Fruit fly (Drosophila melanogaster) whole organism, embryonic: ENCODE results near the gene NFAT.

ENCODE experiments used
- CG11085 ChIP-seq: fragments of 200-800 bp; sonication (Bioruptor generic); IDR thresholded peaks from 2 replicates; pipeline ENCODE4 v1.3.6; 2022; ENCODE audit warnings: missing biosample characterization, missing genetic modification characterization
- CG12769 ChIP-seq: fragments of 200-800 bp; sonication (Bioruptor generic); optimal IDR thresholded peaks from 2 replicates; lab custom pipeline; 2019; ENCODE audit warnings: missing biosample characterization, mild to moderate bottlenecking, missing genetic modification characterization, moderate library complexity
- CG42726 ChIP-seq: fragments of 200-800 bp; sonication (Bioruptor generic); IDR thresholded peaks from 2 replicates; pipeline ENCODE4 v1.3.6; 2022; ENCODE audit warnings: missing biosample characterization, missing genetic modification characterization; ENCODE audit not compliant: partially characterized antibody
- CG9215 ChIP-seq: fragments of 200-800 bp; sonication (Bioruptor generic); IDR thresholded peaks from 2 replicates; pipeline ENCODE4 v1.3.6; 2022; ENCODE audit warnings: missing biosample characterization, missing genetic modification characterization
- Chrac-16 ChIP-seq: fragments of 200-800 bp; sonication (Bioruptor generic); optimal IDR thresholded peaks from 3 replicates; lab custom pipeline; 2016; ENCODE audit warnings: missing biosample characterization, missing genetic modification characterization
- Fer1 ChIP-seq: fragments of 200-800 bp; sonication (Bioruptor generic); optimal IDR thresholded peaks from 2 replicates; lab custom pipeline; 2017; ENCODE audit warnings: missing biosample characterization, mild to moderate bottlenecking, missing genetic modification characterization
- Ssrp ChIP-seq: fragments of 200-800 bp; sonication (Bioruptor generic); optimal IDR thresholded peaks from 2 replicates; lab custom pipeline; 2018; ENCODE audit warnings: missing biosample characterization, mild to moderate bottlenecking, missing genetic modification characterization, moderate library complexity
- Taf1 ChIP-seq: fragments of 200-800 bp; sonication (Bioruptor generic); IDR thresholded peaks from 2 replicates; pipeline ENCODE4 v1.3.6; 2022; ENCODE audit warnings: missing biosample characterization, missing genetic modification characterization
- chif ChIP-seq, 2 experiments: fragments of 200-800 bp; sonication (Bioruptor generic); optimal IDR thresholded peaks; 3 replicates each; lab custom pipeline; 2016; ENCODE audit warnings: missing biosample characterization in 2 of 2, missing genetic modification characterization in 2 of 2
- ewg ChIP-seq: fragments of 200-800 bp; sonication (Bioruptor generic); optimal IDR thresholded peaks from 3 replicates; lab custom pipeline; 2017; ENCODE audit warnings: mild to moderate bottlenecking, missing biosample characterization, missing genetic modification reagents, missing genetic modification characterization
- pan ChIP-seq, 4 experiments: fragments of >200 bp in 3 of 4; fragments of 200-800 bp in 1 of 4; sonication (Bioruptor generic) in 1 of 4; optimal IDR thresholded peaks in 3 of 4; IDR thresholded peaks in 1 of 4; 2 replicates each; pipeline versions ENCODE4 v1.3.6 to Lab custom; 2017 to 2022; ENCODE audit warnings: missing biosample characterization in 2 of 4, missing genetic modification characterization in 2 of 4, mixed read lengths in 1 of 4
- scrt ChIP-seq: fragments of 200-800 bp; sonication (Bioruptor generic); optimal IDR thresholded peaks from 2 replicates; lab custom pipeline; 2018; ENCODE audit warnings: missing biosample characterization, mild to moderate bottlenecking, missing genetic modification characterization, moderate library complexity
- z ChIP-seq: fragments of 200-800 bp; sonication (Bioruptor generic); IDR thresholded peaks from 3 replicates; pipeline ENCODE4 v1.3.6; 2022; ENCODE audit warnings: missing biosample characterization, missing genetic modification characterization

DNA sequence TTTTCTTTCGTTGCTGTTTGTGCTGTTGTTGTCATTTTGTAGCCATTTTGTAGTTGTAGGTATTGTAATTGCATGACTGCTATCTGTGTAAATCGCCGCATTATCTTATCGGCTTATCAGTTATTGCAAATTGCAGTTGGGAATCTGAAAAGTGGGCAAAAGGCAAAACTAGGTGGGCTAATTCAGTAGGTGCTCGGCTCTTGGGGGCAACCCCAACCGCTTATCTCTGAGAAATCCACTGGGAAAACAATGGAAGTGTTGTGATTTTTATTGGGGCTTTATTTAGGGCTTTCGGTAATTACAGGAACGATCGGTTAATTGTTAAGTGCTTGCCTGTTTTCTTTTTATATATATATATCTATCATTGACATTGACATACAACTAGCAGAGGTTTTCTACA lies 26.6 kb downstream of the NFAT start:
- TF ChIP-seq ewg (GFP tag; lab: Kevin White, UChicago) (no peak), CG12769 (no peak), scrt (GFP tag; lab: Kevin White, UChicago) (no peak), z (GFP tag; lab: Robert Waterston, UW) (no peak), CG9215 (GFP tag; lab: Robert Waterston, UW) (no peak), Taf1 (GFP tag; lab: Robert Waterston, UW) (no peak), pan (optimal IDR thresholded peaks at IDR 0.05; lab: Kevin White, UChicago) (no peak), pan (GFP tag; optimal IDR thresholded peaks at IDR 0.05 in 1 of 2, IDR thresholded peaks at IDR 0.05 in 1 of 2) (no peak), Ssrp (tag; lab: Kevin White, UChicago) (no peak), CG11085 (GFP tag; lab: Robert Waterston, UW) (no peak), chif (GFP tag; optimal IDR thresholded peaks at IDR 0.05; lab: Kevin White, UChicago) (no peak), Chrac-16 (GFP tag; lab: Kevin White, UChicago) (no peak), CG42726 (GFP tag; lab: Robert Waterston, UW) (no peak), Fer1 (GFP tag; lab: Kevin White, UChicago) (no peak)
